Fruit fly (Drosophila melanogaster) whole organism, embryonic: ENCODE data around the gene nAChRalpha5.

Source experiments
- CG10274 ChIP-seq: fragments of 200-800 bp; sonication (Bioruptor generic); optimal IDR thresholded peaks from 3 replicates; lab custom pipeline; 2017; ENCODE audit warnings: missing biosample characterization, mild to moderate bottlenecking, missing genetic modification characterization
- CG11085 ChIP-seq: fragments of 200-800 bp; sonication (Bioruptor generic); IDR thresholded peaks from 2 replicates; pipeline ENCODE4 v1.3.6; 2022; ENCODE audit warnings: missing biosample characterization, missing genetic modification characterization
- CG11093 ChIP-seq: fragments of 200-800 bp; sonication (Bioruptor generic); IDR thresholded peaks from 3 replicates; pipeline ENCODE4 v1.3.6; 2022; ENCODE audit warnings: missing biosample characterization, missing genetic modification characterization
- CG11247 ChIP-seq: fragments of 200-800 bp; sonication (Bioruptor generic); IDR thresholded peaks from 2 replicates; pipeline ENCODE4 v1.3.6; 2022; ENCODE audit warnings: missing biosample characterization, missing genetic modification characterization
- CG12744 ChIP-seq: fragments of 200-800 bp; sonication (Bioruptor generic); optimal IDR thresholded peaks from 2 replicates; lab custom pipeline; 2016; ENCODE audit warnings: missing biosample characterization, missing genetic modification characterization
- CG13775 ChIP-seq: fragments of 200-800 bp; sonication (Bioruptor generic); optimal IDR thresholded peaks from 3 replicates; lab custom pipeline; 2017; ENCODE audit warnings: missing biosample characterization, mild to moderate bottlenecking, missing genetic modification characterization
- CG14860 ChIP-seq: fragments of 200-800 bp; sonication (Bioruptor generic); IDR thresholded peaks from 3 replicates; pipeline ENCODE4 v1.3.6; 2022; ENCODE audit warnings: missing biosample characterization, missing genetic modification characterization; ENCODE audit not compliant: partially characterized antibody
- CG15479 ChIP-seq: fragments of 200-800 bp; sonication (Bioruptor generic); optimal IDR thresholded peaks from 3 replicates; lab custom pipeline; 2019; ENCODE audit warnings: missing biosample characterization, mild to moderate bottlenecking, missing genetic modification characterization, moderate library complexity
- CG1602 ChIP-seq: fragments of 200-800 bp; sonication (Bioruptor generic); optimal IDR thresholded peaks from 3 replicates; lab custom pipeline; 2016; ENCODE audit warnings: missing biosample characterization, missing genetic modification characterization
- CG17385 ChIP-seq: fragments of 200-800 bp; sonication (Bioruptor generic); optimal IDR thresholded peaks from 3 replicates; lab custom pipeline; 2018; ENCODE audit warnings: missing biosample characterization, mild to moderate bottlenecking, missing genetic modification characterization
- CG17568 ChIP-seq: fragments of 200-800 bp; sonication (Bioruptor generic); optimal IDR thresholded peaks from 2 replicates; lab custom pipeline; 2018; ENCODE audit warnings: missing biosample characterization, mild to moderate bottlenecking, missing genetic modification characterization, moderate library complexity
- CG18476 ChIP-seq: fragments of 200-800 bp; sonication (Bioruptor generic); optimal IDR thresholded peaks from 2 replicates; lab custom pipeline; 2016; ENCODE audit warnings: missing biosample characterization, mild to moderate bottlenecking, missing genetic modification characterization
- CG18599 ChIP-seq: fragments of 200-800 bp; sonication (Bioruptor generic); optimal IDR thresholded peaks from 3 replicates; lab custom pipeline; 2017; ENCODE audit warnings: missing biosample characterization, missing genetic modification characterization, mild to moderate bottlenecking, moderate library complexity, missing genetic modification reagents
- CG2889 ChIP-seq: fragments of 200-800 bp; sonication (Bioruptor generic); IDR thresholded peaks from 3 replicates; pipeline ENCODE4 v1.3.6; 2022; ENCODE audit warnings: missing biosample characterization, missing genetic modification characterization
- CG30403 ChIP-seq: fragments of 200-800 bp; sonication (Bioruptor generic); optimal IDR thresholded peaks from 3 replicates; lab custom pipeline; 2016; ENCODE audit warnings: missing biosample characterization, missing genetic modification characterization
- CG4424 ChIP-seq: fragments of 200-800 bp; sonication (Bioruptor generic); optimal IDR thresholded peaks from 3 replicates; lab custom pipeline; 2016; ENCODE audit warnings: missing biosample characterization, missing genetic modification characterization
- CG4617 ChIP-seq: fragments of 200-800 bp; sonication (Bioruptor generic); optimal IDR thresholded peaks from 3 replicates; lab custom pipeline; 2016; ENCODE audit warnings: missing biosample characterization, missing genetic modification characterization, borderline replicate concordance
- CG7271 ChIP-seq: fragments of 200-800 bp; sonication (Bioruptor generic); optimal IDR thresholded peaks from 2 replicates; lab custom pipeline; 2018; ENCODE audit warnings: missing biosample characterization, mild to moderate bottlenecking, missing genetic modification characterization, moderate library complexity
- CG7786 ChIP-seq: fragments of 200-800 bp; sonication (Bioruptor generic); optimal IDR thresholded peaks from 2 replicates; lab custom pipeline; 2016; ENCODE audit warnings: missing biosample characterization, missing genetic modification characterization
- Dll ChIP-seq: fragments of 200-800 bp; sonication (Bioruptor generic); IDR thresholded peaks from 4 replicates; pipeline ENCODE4 v1.3.6; 2022; ENCODE audit warnings: missing biosample characterization, missing genetic modification characterization; ENCODE audit not compliant: partially characterized antibody
- Doc3 ChIP-seq: fragments of 200-800 bp; sonication (Bioruptor generic); IDR thresholded peaks from 3 replicates; pipeline ENCODE4 v1.3.6; 2022; ENCODE audit warnings: missing biosample characterization, missing genetic modification characterization; ENCODE audit not compliant: partially characterized antibody
- H15 ChIP-seq: fragments of 200-800 bp; sonication (Bioruptor generic); IDR thresholded peaks from 3 replicates; pipeline ENCODE4 v1.3.6; 2022; ENCODE audit warnings: missing biosample characterization, missing genetic modification characterization
- Hey ChIP-seq: fragments of 200-800 bp; sonication (Bioruptor generic); optimal IDR thresholded peaks from 3 replicates; lab custom pipeline; 2018; ENCODE audit warnings: missing biosample characterization, mild to moderate bottlenecking, missing genetic modification characterization
- Max ChIP-seq: fragments of 200-800 bp; sonication (Bioruptor generic); optimal IDR thresholded peaks from 2 replicates; lab custom pipeline; 2016; ENCODE audit warnings: missing biosample characterization, mild to moderate bottlenecking, missing genetic modification characterization
- Meics ChIP-seq: fragments of 200-800 bp; sonication (Bioruptor generic); optimal IDR thresholded peaks from 2 replicates; lab custom pipeline; 2017; ENCODE audit warnings: missing biosample characterization, mild to moderate bottlenecking, missing genetic modification characterization
- Myb ChIP-seq: fragments of 200-800 bp; sonication (Bioruptor generic); optimal IDR thresholded peaks from 2 replicates; lab custom pipeline; 2016; ENCODE audit warnings: missing biosample characterization, missing genetic modification characterization
- Ptx1 ChIP-seq: fragments of 200-800 bp; sonication (Bioruptor generic); IDR thresholded peaks from 2 replicates; pipeline ENCODE4 v1.3.6; 2022; ENCODE audit warnings: missing biosample characterization, missing genetic modification characterization
- Scr ChIP-seq: fragments of 200-800 bp; sonication (Bioruptor generic); IDR thresholded peaks from 2 replicates; pipeline ENCODE4 v1.3.6; 2022; ENCODE audit warnings: missing biosample characterization, missing genetic modification characterization; ENCODE audit not compliant: partially characterized antibody
- Sin3A ChIP-seq: fragments of >200 bp; optimal IDR thresholded peaks from 2 replicates; lab custom pipeline; 2018
- Trl ChIP-seq, 3 experiments: fragments of >200 bp in 2 of 3; fragments of 200-800 bp in 1 of 3; sonication (Bioruptor generic) in 1 of 3; optimal IDR thresholded peaks; 2 replicates in 1 of 3; 3 replicates in 2 of 3; lab custom pipeline; 2016 to 2017; ENCODE audit warnings: missing biosample characterization in 1 of 3, missing genetic modification characterization in 1 of 3
- ato ChIP-seq: fragments of 200-800 bp; sonication (Bioruptor generic); IDR thresholded peaks from 2 replicates; pipeline ENCODE4 v1.3.6; 2022; ENCODE audit warnings: missing biosample characterization, missing genetic modification characterization; ENCODE audit not compliant: partially characterized antibody
- bab2 ChIP-seq: fragments of 200-800 bp; sonication (Bioruptor generic); optimal IDR thresholded peaks from 2 replicates; lab custom pipeline; 2016; ENCODE audit warnings: missing biosample characterization, missing genetic modification characterization
- bsh ChIP-seq, 2 experiments: fragments of 200-800 bp; sonication (Bioruptor generic); optimal IDR thresholded peaks; 2 replicates each; lab custom pipeline; 2017 to 2018; ENCODE audit warnings: mild to moderate bottlenecking in 2 of 2, missing biosample characterization in 2 of 2, missing genetic modification characterization in 2 of 2, moderate library complexity in 1 of 2
- btn ChIP-seq: fragments of 200-800 bp; sonication (Bioruptor generic); optimal IDR thresholded peaks from 2 replicates; lab custom pipeline; 2016; ENCODE audit warnings: missing biosample characterization, missing genetic modification characterization
- crc ChIP-seq: fragments of 200-800 bp; sonication (Bioruptor generic); optimal IDR thresholded peaks from 2 replicates; lab custom pipeline; 2016; ENCODE audit warnings: missing biosample characterization, missing genetic modification characterization
- dmrt11E ChIP-seq: fragments of 200-800 bp; sonication (Bioruptor generic); optimal IDR thresholded peaks from 3 replicates; lab custom pipeline; 2018; ENCODE audit warnings: missing biosample characterization, mild to moderate bottlenecking, missing genetic modification characterization, moderate library complexity
- en ChIP-seq: fragments of 200-800 bp; sonication (Bioruptor generic); optimal IDR thresholded peaks from 2 replicates; lab custom pipeline; 2016; ENCODE audit warnings: missing biosample characterization, missing genetic modification characterization
- fd3F ChIP-seq: fragments of 200-800 bp; sonication (Bioruptor generic); optimal IDR thresholded peaks from 2 replicates; lab custom pipeline; 2018; ENCODE audit warnings: missing biosample characterization, mild to moderate bottlenecking, missing genetic modification characterization, moderate library complexity
- gem ChIP-seq: fragments of 200-800 bp; sonication (Bioruptor generic); optimal IDR thresholded peaks from 2 replicates; lab custom pipeline; 2019; ENCODE audit warnings: missing biosample characterization, mild to moderate bottlenecking, missing genetic modification characterization, moderate library complexity
- lilli ChIP-seq: fragments of 200-800 bp; sonication (Bioruptor generic); optimal IDR thresholded peaks from 3 replicates; lab custom pipeline; 2016; ENCODE audit warnings: missing biosample characterization, missing genetic modification characterization
- nerfin-1 ChIP-seq: fragments of 200-800 bp; sonication (Bioruptor generic); optimal IDR thresholded peaks from 3 replicates; lab custom pipeline; 2019; ENCODE audit warnings: missing biosample characterization, mild to moderate bottlenecking, missing genetic modification characterization, moderate library complexity
- oc ChIP-seq: fragments of 200-800 bp; sonication (Bioruptor generic); optimal IDR thresholded peaks from 2 replicates; lab custom pipeline; 2018; ENCODE audit warnings: missing biosample characterization, mild to moderate bottlenecking, missing genetic modification characterization, moderate library complexity
- onecut ChIP-seq: fragments of 200-800 bp; sonication (Bioruptor generic); IDR thresholded peaks from 2 replicates; pipeline ENCODE4 v1.3.6; 2022; ENCODE audit warnings: missing biosample characterization, missing genetic modification characterization
- pb ChIP-seq: fragments of 200-800 bp; sonication (Bioruptor generic); optimal IDR thresholded peaks from 3 replicates; lab custom pipeline; 2016; ENCODE audit warnings: missing biosample characterization, missing genetic modification characterization
- pho ChIP-seq: fragments of 200-800 bp; sonication (Bioruptor generic); optimal IDR thresholded peaks from 2 replicates; lab custom pipeline; 2016; ENCODE audit warnings: missing biosample characterization, missing genetic modification characterization
- pros ChIP-seq: fragments of 200-800 bp; sonication (Bioruptor generic); optimal IDR thresholded peaks from 3 replicates; lab custom pipeline; 2019; ENCODE audit warnings: missing biosample characterization, mild to moderate bottlenecking, missing genetic modification characterization, moderate library complexity
- sc ChIP-seq, 3 experiments: fragments of >200 bp in 2 of 3; fragments of 200-800 bp in 1 of 3; sonication (Bioruptor generic) in 1 of 3; optimal IDR thresholded peaks; 2 replicates in 2 of 3; 3 replicates in 1 of 3; lab custom pipeline; 2017; ENCODE audit warnings: mild to moderate bottlenecking in 1 of 3, missing biosample characterization in 1 of 3, missing genetic modification characterization in 1 of 3, missing genetic modification reagents in 1 of 3
- sim ChIP-seq: fragments of 200-800 bp; sonication (Bioruptor generic); IDR thresholded peaks from 2 replicates; pipeline ENCODE4 v1.3.6; 2022; ENCODE audit warnings: missing biosample characterization, missing genetic modification characterization
- slou ChIP-seq: fragments of 200-800 bp; sonication (Bioruptor generic); optimal IDR thresholded peaks from 3 replicates; lab custom pipeline; 2016; ENCODE audit warnings: missing biosample characterization, missing genetic modification characterization
- tin ChIP-seq: fragments of 200-800 bp; sonication (Bioruptor generic); optimal IDR thresholded peaks from 3 replicates; lab custom pipeline; 2016; ENCODE audit warnings: missing biosample characterization, missing genetic modification characterization
- zfh2 ChIP-seq: fragments of 200-800 bp; sonication (Bioruptor generic); optimal IDR thresholded peaks from 2 replicates; lab custom pipeline; 2016; ENCODE audit warnings: missing biosample characterization, missing genetic modification characterization

The nAChRalpha5 gene

DNA sequence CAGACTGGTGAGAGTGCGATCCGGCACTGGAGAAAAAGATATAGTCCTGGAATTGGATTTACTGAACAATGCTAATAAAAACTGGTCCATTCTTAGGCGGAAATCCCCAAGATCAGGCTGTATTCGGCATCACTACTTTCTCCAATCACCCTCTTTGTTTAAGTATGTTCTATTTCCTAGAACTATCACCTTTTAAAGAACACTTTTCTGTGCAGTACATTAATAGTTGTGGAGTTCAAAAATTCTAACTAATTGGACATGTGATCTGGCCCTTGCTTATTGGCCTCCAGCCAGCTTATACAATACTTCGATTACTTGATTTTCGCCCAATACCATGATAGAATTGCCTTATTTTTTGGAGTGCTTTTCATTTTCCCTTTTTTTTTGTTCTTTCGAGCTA, 83.6 kb downstream of the nAChRalpha5 start (continued):
- peak; percentile 12 for TF ChIP-seq tin (GFP tag; lab: Kevin White, UChicago)
- no peak for TF ChIP-seq Max (GFP tag; lab: Kevin White, UChicago)
- peak; percentile 48 for TF ChIP-seq CG30403 (GFP tag; lab: Kevin White, UChicago)
- TF ChIP-seq Meics (GFP tag; lab: Kevin White, UChicago): peak; percentile 52
- TF ChIP-seq CG14860 (GFP tag; lab: Robert Waterston, UW): no peak
- no peak for TF ChIP-seq Trl (optimal IDR thresholded peaks at IDR 0.05; lab: Kevin White, UChicago)
- no peak for TF ChIP-seq Trl (GFP tag; optimal IDR thresholded peaks at IDR 0.05; lab: Kevin White, UChicago)
- TF ChIP-seq CG4424: peak; percentile 1
- TF ChIP-seq Myb (GFP tag; lab: Kevin White, UChicago): no peak
- TF ChIP-seq Ptx1 (GFP tag; lab: Robert Waterston, UW): no peak
- TF ChIP-seq CG11085: no peak
- TF ChIP-seq bab2 (GFP tag; lab: Kevin White, UChicago): peak; percentile 20
- peak; percentile 20 for TF ChIP-seq CG18599
- TF ChIP-seq Scr: no peak
- TF ChIP-seq pros: no peak
- TF ChIP-seq bsh (GFP tag; optimal IDR thresholded peaks at IDR 0.05; lab: Kevin White, UChicago): peak in 1 of 2 experiments; percentile 28
- TF ChIP-seq onecut: no peak
- no peak for TF ChIP-seq CG10274 (GFP tag; lab: Kevin White, UChicago)
- TF ChIP-seq CG15479: no peak
- no peak for TF ChIP-seq pb (GFP tag; lab: Kevin White, UChicago)
- no peak for TF ChIP-seq btn (GFP tag; lab: Kevin White, UChicago)
- TF ChIP-seq CG17568 (GFP tag; lab: Kevin White, UChicago): no peak
- no peak for TF ChIP-seq crc (GFP tag; lab: Kevin White, UChicago)
- TF ChIP-seq lilli (GFP tag; lab: Kevin White, UChicago): peak; percentile 1
- peak; percentile 58 for TF ChIP-seq gem (tag; lab: Kevin White, UChicago)
- TF ChIP-seq CG7786 (GFP tag; lab: Kevin White, UChicago): no peak
- no peak for TF ChIP-seq CG7271
- TF ChIP-seq CG17385: no peak
- no peak for TF ChIP-seq pho (GFP tag; lab: Kevin White, UChicago)
- no peak for TF ChIP-seq zfh2 (GFP tag; lab: Kevin White, UChicago)
- TF ChIP-seq CG18476 (GFP tag; lab: Kevin White, UChicago): no peak
- no peak for TF ChIP-seq ato (GFP tag; lab: Robert Waterston, UW)
- no peak for TF ChIP-seq CG12744 (GFP tag; lab: Kevin White, UChicago)
- no peak for TF ChIP-seq sim
- TF ChIP-seq CG2889 (GFP tag; lab: Robert Waterston, UW): no peak
- no peak for TF ChIP-seq Hey (tag; lab: Kevin White, UChicago)
- no peak for TF ChIP-seq CG4617 (GFP tag; lab: Kevin White, UChicago)
- no peak for TF ChIP-seq CG11247 (GFP tag; lab: Robert Waterston, UW)
- TF ChIP-seq H15 (GFP tag; lab: Robert Waterston, UW): no peak
- TF ChIP-seq CG1602 (GFP tag; lab: Kevin White, UChicago): no peak
- TF ChIP-seq en: no peak
- TF ChIP-seq oc (tag; lab: Kevin White, UChicago): no peak
- TF ChIP-seq fd3F (GFP tag; lab: Kevin White, UChicago): no peak
- TF ChIP-seq Doc3 (GFP tag; lab: Robert Waterston, UW): no peak
- TF ChIP-seq Dll (GFP tag; lab: Robert Waterston, UW): no peak
- no peak for TF ChIP-seq slou
- peak; percentile 8 for TF ChIP-seq CG13775
- TF ChIP-seq dmrt11E (tag; lab: Kevin White, UChicago): no peak
- no peak for TF ChIP-seq Sin3A (lab: Kevin White, UChicago)
- TF ChIP-seq nerfin-1 (tag; lab: Kevin White, UChicago): no peak
- no peak for TF ChIP-seq sc (optimal IDR thresholded peaks at IDR 0.05; lab: Kevin White, UChicago)
- TF ChIP-seq sc (GFP tag; optimal IDR thresholded peaks at IDR 0.05; lab: Kevin White, UChicago): no peak
- TF ChIP-seq CG11093 (GFP tag; lab: Robert Waterston, UW): no peak
